Fruit fly (Drosophila melanogaster) whole organism, embryonic: ENCODE data around the gene Abcd1.

Experiments used
- Bteb2 ChIP-seq: fragments of 200-800 bp; sonication (Bioruptor generic); optimal IDR thresholded peaks from 2 replicates; lab custom pipeline; 2016; ENCODE audit warnings: missing biosample characterization, missing genetic modification characterization
- CG10543 ChIP-seq: fragments of 200-800 bp; sonication (Bioruptor generic); optimal IDR thresholded peaks from 3 replicates; lab custom pipeline; 2017; ENCODE audit warnings: missing biosample characterization, mild to moderate bottlenecking, missing genetic modification characterization, moderate library complexity
- CG10565 ChIP-seq: fragments of 200-800 bp; sonication (Bioruptor generic); optimal IDR thresholded peaks from 3 replicates; lab custom pipeline; 2016; ENCODE audit warnings: missing biosample characterization, mild to moderate bottlenecking, missing genetic modification characterization
- CG12659 ChIP-seq: fragments of 200-800 bp; sonication (Bioruptor generic); optimal IDR thresholded peaks from 3 replicates; lab custom pipeline; 2017; ENCODE audit warnings: mild to moderate bottlenecking, missing biosample characterization, missing genetic modification reagents, missing genetic modification characterization
- CG12769 ChIP-seq: fragments of 200-800 bp; sonication (Bioruptor generic); optimal IDR thresholded peaks from 2 replicates; lab custom pipeline; 2019; ENCODE audit warnings: missing biosample characterization, mild to moderate bottlenecking, missing genetic modification characterization, moderate library complexity
- CG13296 ChIP-seq: fragments of 200-800 bp; sonication (Bioruptor generic); optimal IDR thresholded peaks from 3 replicates; lab custom pipeline; 2018; ENCODE audit warnings: missing biosample characterization, mild to moderate bottlenecking, missing genetic modification characterization
- CG13624 ChIP-seq: fragments of 200-800 bp; sonication (Bioruptor generic); optimal IDR thresholded peaks from 2 replicates; lab custom pipeline; 2016; ENCODE audit warnings: missing biosample characterization, missing genetic modification characterization
- CG15269 ChIP-seq: fragments of 200-800 bp; sonication (Bioruptor generic); optimal IDR thresholded peaks from 2 replicates; lab custom pipeline; 2018; ENCODE audit warnings: missing biosample characterization, mild to moderate bottlenecking, missing genetic modification characterization, moderate library complexity
- CG1602 ChIP-seq: fragments of 200-800 bp; sonication (Bioruptor generic); optimal IDR thresholded peaks from 3 replicates; lab custom pipeline; 2016; ENCODE audit warnings: missing biosample characterization, missing genetic modification characterization
- CG17328 ChIP-seq: fragments of 200-800 bp; sonication (Bioruptor generic); IDR thresholded peaks from 2 replicates; pipeline ENCODE4 v1.3.6; 2022; ENCODE audit warnings: missing biosample characterization, missing genetic modification characterization
- CG17829 ChIP-seq: fragments of 200-800 bp; optimal IDR thresholded peaks from 2 replicates; lab custom pipeline; 2019; ENCODE audit warnings: missing biosample characterization, mild to moderate bottlenecking, missing genetic modification characterization, moderate library complexity
- CG18476 ChIP-seq: fragments of 200-800 bp; sonication (Bioruptor generic); optimal IDR thresholded peaks from 2 replicates; lab custom pipeline; 2016; ENCODE audit warnings: missing biosample characterization, mild to moderate bottlenecking, missing genetic modification characterization
- CG2129 ChIP-seq: fragments of 200-800 bp; sonication (Bioruptor generic); IDR thresholded peaks from 2 replicates; pipeline ENCODE4 v1.3.6; 2022; ENCODE audit warnings: missing biosample characterization, missing genetic modification characterization; ENCODE audit not compliant: partially characterized antibody
- CG2202 ChIP-seq: fragments of 200-800 bp; sonication (Bioruptor generic); optimal IDR thresholded peaks from 2 replicates; lab custom pipeline; 2018; ENCODE audit warnings: missing biosample characterization, mild to moderate bottlenecking, missing genetic modification characterization
- CG2889 ChIP-seq: fragments of 200-800 bp; sonication (Bioruptor generic); IDR thresholded peaks from 3 replicates; pipeline ENCODE4 v1.3.6; 2022; ENCODE audit warnings: missing biosample characterization, missing genetic modification characterization
- CG32772 ChIP-seq: fragments of 200-800 bp; sonication (Bioruptor generic); IDR thresholded peaks from 2 replicates; pipeline ENCODE4 v1.3.6; 2022; ENCODE audit warnings: missing biosample characterization, missing genetic modification characterization
- CG3407 ChIP-seq: fragments of 200-800 bp; sonication (Bioruptor generic); optimal IDR thresholded peaks from 2 replicates; lab custom pipeline; 2018; ENCODE audit warnings: missing biosample characterization, mild to moderate bottlenecking, missing genetic modification characterization
- CG4854 ChIP-seq: fragments of 200-800 bp; sonication (Bioruptor generic); optimal IDR thresholded peaks from 2 replicates; lab custom pipeline; 2016; ENCODE audit warnings: missing biosample characterization, missing genetic modification characterization, inconsistent platforms
- CG6254 ChIP-seq: fragments of 200-800 bp; sonication (Bioruptor generic); optimal IDR thresholded peaks from 3 replicates; lab custom pipeline; 2017; ENCODE audit warnings: mild to moderate bottlenecking, missing biosample characterization, missing genetic modification reagents, missing genetic modification characterization
- CG6854 ChIP-seq: fragments of 200-800 bp; sonication (Bioruptor generic); optimal IDR thresholded peaks from 3 replicates; lab custom pipeline; 2017; ENCODE audit warnings: missing biosample characterization, mild to moderate bottlenecking, missing genetic modification characterization
- CG7839 ChIP-seq: fragments of 200-800 bp; sonication (Bioruptor generic); optimal IDR thresholded peaks from 3 replicates; lab custom pipeline; 2018; ENCODE audit warnings: missing biosample characterization, mild to moderate bottlenecking, missing genetic modification characterization, moderate library complexity
- CG8478 ChIP-seq: fragments of >200 bp; optimal IDR thresholded peaks from 2 replicates; lab custom pipeline; 2018
- CG8924 ChIP-seq: fragments of 200-800 bp; optimal IDR thresholded peaks from 3 replicates; lab custom pipeline; 2019; ENCODE audit warnings: missing biosample characterization, mild to moderate bottlenecking, missing genetic modification characterization, moderate library complexity
- D19A ChIP-seq: fragments of 200-800 bp; optimal IDR thresholded peaks from 3 replicates; lab custom pipeline; 2019; ENCODE audit warnings: missing biosample characterization, mild to moderate bottlenecking, missing genetic modification characterization, moderate library complexity
- Dad ChIP-seq: fragments of 200-800 bp; sonication (Bioruptor generic); optimal IDR thresholded peaks from 3 replicates; lab custom pipeline; 2016; ENCODE audit warnings: missing biosample characterization, missing genetic modification characterization
- Deaf1 ChIP-seq: fragments of 200-800 bp; optimal IDR thresholded peaks from 3 replicates; lab custom pipeline; 2019; ENCODE audit warnings: missing biosample characterization, mild to moderate bottlenecking, missing genetic modification characterization, moderate library complexity
- Doc3 ChIP-seq: fragments of 200-800 bp; sonication (Bioruptor generic); IDR thresholded peaks from 3 replicates; pipeline ENCODE4 v1.3.6; 2022; ENCODE audit warnings: missing biosample characterization, missing genetic modification characterization; ENCODE audit not compliant: partially characterized antibody
- Dref ChIP-seq: fragments of 200-800 bp; sonication (Bioruptor generic); IDR thresholded peaks from 2 replicates; pipeline ENCODE4 v1.3.6; 2022; ENCODE audit warnings: missing biosample characterization, missing genetic modification characterization
- Elba2 ChIP-seq: fragments of 200-800 bp; sonication (Bioruptor generic); optimal IDR thresholded peaks from 3 replicates; lab custom pipeline; 2016; ENCODE audit warnings: missing biosample characterization, missing genetic modification characterization
- GATAe ChIP-seq: fragments of 200-800 bp; sonication (Bioruptor generic); conservative IDR thresholded peaks from 2 replicates; pipeline ENCODE4 v1.3.6; 2022; ENCODE audit warnings: missing biosample characterization, missing genetic modification characterization
- Hr39 ChIP-seq: fragments of >200 bp; optimal IDR thresholded peaks from 2 replicates; lab custom pipeline; 2017
- Optix ChIP-seq: fragments of 200-800 bp; sonication (Bioruptor generic); IDR thresholded peaks from 3 replicates; pipeline ENCODE4 v1.3.6; 2022; ENCODE audit warnings: missing biosample characterization, missing genetic modification characterization
- Ptx1 ChIP-seq: fragments of 200-800 bp; sonication (Bioruptor generic); IDR thresholded peaks from 2 replicates; pipeline ENCODE4 v1.3.6; 2022; ENCODE audit warnings: missing biosample characterization, missing genetic modification characterization
- Rx ChIP-seq: fragments of 200-800 bp; sonication (Bioruptor generic); IDR thresholded peaks from 2 replicates; pipeline ENCODE4 v1.3.6; 2022; ENCODE audit warnings: missing biosample characterization, missing genetic modification characterization
- Vsx1 ChIP-seq: fragments of 200-800 bp; sonication (Bioruptor generic); optimal IDR thresholded peaks from 2 replicates; lab custom pipeline; 2017; ENCODE audit warnings: missing biosample characterization, mild to moderate bottlenecking, missing genetic modification characterization, missing genetic modification reagents
- ase ChIP-seq: fragments of 200-800 bp; sonication (Bioruptor generic); IDR thresholded peaks from 3 replicates; pipeline ENCODE4 v1.3.6; 2022; ENCODE audit warnings: missing biosample characterization, missing genetic modification characterization
- cato ChIP-seq: fragments of 200-800 bp; sonication (Bioruptor generic); optimal IDR thresholded peaks from 2 replicates; lab custom pipeline; 2016; ENCODE audit warnings: missing biosample characterization, missing genetic modification characterization, borderline replicate concordance
- gce ChIP-seq: fragments of 200-800 bp; sonication (Bioruptor generic); IDR thresholded peaks from 3 replicates; pipeline ENCODE4 v1.3.6; 2022; ENCODE audit warnings: missing biosample characterization, missing genetic modification characterization
- gcm ChIP-seq: fragments of 200-800 bp; sonication (Bioruptor generic); optimal IDR thresholded peaks from 2 replicates; lab custom pipeline; 2019; ENCODE audit warnings: missing biosample characterization, mild to moderate bottlenecking, missing genetic modification characterization, moderate library complexity
- grau ChIP-seq: fragments of 200-800 bp; optimal IDR thresholded peaks from 3 replicates; lab custom pipeline; 2019; ENCODE audit warnings: missing biosample characterization, mild to moderate bottlenecking, missing genetic modification characterization, moderate library complexity
- insv ChIP-seq, 2 experiments: fragments of 200-800 bp; sonication (Bioruptor generic); optimal IDR thresholded peaks; 3 replicates each; lab custom pipeline; 2016 to 2018; ENCODE audit warnings: missing biosample characterization in 2 of 2, missing genetic modification characterization in 2 of 2
- inv ChIP-seq: fragments of 200-800 bp; sonication (Bioruptor generic); IDR thresholded peaks from 2 replicates; pipeline ENCODE4 v1.3.6; 2022; ENCODE audit warnings: missing biosample characterization, missing genetic modification characterization; ENCODE audit not compliant: partially characterized antibody
- jigr1 ChIP-seq: fragments of 200-800 bp; sonication (Bioruptor generic); IDR thresholded peaks from 3 replicates; pipeline ENCODE4 v1.3.6; 2022; ENCODE audit warnings: missing biosample characterization, missing genetic modification characterization
- lilli ChIP-seq: fragments of 200-800 bp; sonication (Bioruptor generic); optimal IDR thresholded peaks from 3 replicates; lab custom pipeline; 2016; ENCODE audit warnings: missing biosample characterization, missing genetic modification characterization
- mld ChIP-seq: fragments of 200-800 bp; sonication (Bioruptor generic); IDR thresholded peaks from 3 replicates; pipeline ENCODE4 v1.3.6; 2022; ENCODE audit warnings: missing biosample characterization, missing genetic modification characterization; ENCODE audit not compliant: partially characterized antibody
- pita ChIP-seq: fragments of 200-800 bp; sonication (Bioruptor generic); optimal IDR thresholded peaks from 2 replicates; lab custom pipeline; 2017; ENCODE audit warnings: missing biosample characterization, mild to moderate bottlenecking, missing genetic modification characterization
- prd ChIP-seq, 3 experiments: fragments of >200 bp in 2 of 3; fragments of 200-800 bp in 1 of 3; sonication (Bioruptor generic) in 1 of 3; optimal IDR thresholded peaks in 2 of 3; IDR thresholded peaks in 1 of 3; 2 replicates in 2 of 3; 3 replicates in 1 of 3; pipeline versions ENCODE4 v1.3.6 to Lab custom; 2017 to 2022; ENCODE audit warnings: missing biosample characterization in 1 of 3, missing genetic modification characterization in 1 of 3
- sisA ChIP-seq: fragments of 200-800 bp; sonication (Bioruptor generic); IDR thresholded peaks from 2 replicates; pipeline ENCODE4 v1.3.6; 2022; ENCODE audit warnings: missing biosample characterization, missing genetic modification characterization
- sob ChIP-seq: fragments of 200-800 bp; sonication (Bioruptor generic); IDR thresholded peaks from 2 replicates; pipeline ENCODE4 v1.3.6; 2022; ENCODE audit warnings: missing biosample characterization, missing genetic modification characterization
- tup ChIP-seq: fragments of 200-800 bp; sonication (Bioruptor generic); optimal IDR thresholded peaks from 2 replicates; lab custom pipeline; 2016; ENCODE audit warnings: missing biosample characterization, mild to moderate bottlenecking, missing genetic modification characterization, moderate library complexity
- unc-4 ChIP-seq: fragments of 200-800 bp; sonication (Bioruptor generic); IDR thresholded peaks from 2 replicates; pipeline ENCODE4 v1.3.6; 2022; ENCODE audit warnings: missing biosample characterization, missing genetic modification characterization; ENCODE audit not compliant: partially characterized antibody
- yki ChIP-seq: fragments of >200 bp; optimal IDR thresholded peaks from 3 replicates; lab custom pipeline; 2018

The Abcd1 gene

DNA sequence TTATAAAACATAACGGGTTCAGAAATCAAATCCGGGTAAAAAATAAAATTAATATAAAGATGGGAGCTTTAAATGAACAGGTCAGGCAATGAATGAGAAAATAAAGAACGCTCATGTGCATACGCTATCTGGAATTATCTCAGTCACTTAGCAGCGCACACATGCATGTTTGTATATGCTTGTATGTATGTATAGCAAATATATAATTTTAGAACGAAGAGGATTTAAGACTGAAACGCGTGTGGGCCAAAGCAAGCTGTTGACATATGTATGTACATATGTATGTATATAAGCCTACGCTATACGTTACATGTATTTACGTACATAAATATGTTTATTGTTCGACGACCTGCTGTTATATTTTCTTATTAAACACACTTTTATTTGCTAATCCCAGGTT is 32.2 kb upstream of the Abcd1 start (continued):
- TF ChIP-seq CG12769 (peak; percentile 41), mld (GFP tag; lab: Robert Waterston, UW) (no peak), lilli (GFP tag; lab: Kevin White, UChicago) (peak; percentile 5), sisA (GFP tag; lab: Robert Waterston, UW) (no peak), CG10543 (GFP tag; lab: Kevin White, UChicago) (peak; percentile 39), CG17328 (GFP tag; lab: Robert Waterston, UW) (no peak), CG10565 (no peak), Bteb2 (GFP tag; lab: Kevin White, UChicago) (peak; percentile 16), ase (GFP tag; lab: Robert Waterston, UW) (no peak), insv (GFP tag; optimal IDR thresholded peaks at IDR 0.05; lab: Kevin White, UChicago) (no peak), CG17829 (tag; lab: Kevin White, UChicago) (no peak), CG4854 (no peak), CG15269 (tag; lab: Kevin White, UChicago) (no peak), GATAe (no peak), gcm (no peak), CG2889 (GFP tag; lab: Robert Waterston, UW) (no peak), CG6854 (GFP tag; lab: Kevin White, UChicago) (no peak), Vsx1 (GFP tag; lab: Kevin White, UChicago) (peak; percentile 49), CG2202 (tag; lab: Kevin White, UChicago) (peak; percentile 51), Deaf1 (tag; lab: Kevin White, UChicago) (no peak), Ptx1 (GFP tag; lab: Robert Waterston, UW) (no peak), CG1602 (GFP tag; lab: Kevin White, UChicago) (no peak), Rx (no peak), Hr39 (lab: Kevin White, UChicago) (no peak), tup (GFP tag; lab: Kevin White, UChicago) (no peak), Optix (no peak), grau (tag; lab: Kevin White, UChicago) (no peak), CG12659 (GFP tag; lab: Kevin White, UChicago) (peak; percentile 47), Doc3 (no peak), inv (GFP tag; lab: Robert Waterston, UW) (no peak), CG8924 (tag; lab: Kevin White, UChicago) (no peak), pita (GFP tag; lab: Kevin White, UChicago) (no peak), jigr1 (GFP tag; lab: Robert Waterston, UW) (no peak), Dad (GFP tag; lab: Kevin White, UChicago) (no peak), CG13296 (GFP tag; lab: Kevin White, UChicago) (peak; percentile 57), prd (optimal IDR thresholded peaks at IDR 0.05; lab: Kevin White, UChicago) (no peak), prd (GFP tag; IDR thresholded peaks at IDR 0.05; lab: Robert Waterston, UW) (no peak), Dref (GFP tag; lab: Robert Waterston, UW) (no peak), CG6254 (peak; percentile 1), CG2129 (no peak), CG13624 (GFP tag; lab: Kevin White, UChicago) (no peak), CG7839 (tag; lab: Kevin White, UChicago) (no peak), unc-4 (GFP tag; lab: Robert Waterston, UW) (no peak), CG18476 (GFP tag; lab: Kevin White, UChicago) (no peak), cato (GFP tag; lab: Kevin White, UChicago) (no peak), Elba2 (GFP tag; lab: Kevin White, UChicago) (no peak), CG3407 (GFP tag; lab: Kevin White, UChicago) (peak; percentile 32), D19A (tag; lab: Kevin White, UChicago) (peak; percentile 56), gce (GFP tag; lab: Robert Waterston, UW) (no peak), yki (no peak), sob (no peak), CG32772 (no peak), CG8478 (no peak)
